Worm (Caenorhabditis elegans): ENCODE data around the gene emb-5.

emb-5 gene

DNA sequence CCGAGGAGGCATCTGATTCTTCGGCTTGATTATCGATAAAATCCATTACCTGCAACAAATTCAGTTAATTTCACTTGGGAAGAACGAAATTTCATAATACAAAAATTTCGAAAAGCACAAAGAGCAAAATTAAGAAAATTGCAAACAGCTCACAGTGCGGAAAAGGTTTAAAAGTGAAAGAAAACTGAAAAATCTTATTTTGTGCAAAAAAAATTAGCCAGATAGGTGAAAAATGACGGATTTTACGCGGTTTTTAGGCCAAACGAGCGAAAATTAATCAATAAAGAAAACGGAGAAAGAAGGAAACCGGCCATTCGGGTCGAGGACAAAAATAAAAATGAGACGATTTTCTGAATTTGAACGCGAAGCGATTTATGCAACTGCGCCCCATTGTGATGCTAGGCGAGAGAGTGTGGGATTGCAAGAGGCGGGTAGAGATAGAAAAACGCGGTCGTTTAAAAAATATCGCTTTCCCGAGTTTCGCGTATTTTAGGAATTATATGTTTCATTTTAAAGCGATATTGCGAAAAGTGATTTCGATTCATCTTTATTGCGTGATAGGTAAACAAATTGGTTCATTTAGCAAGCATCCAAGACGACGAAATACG is at the start of gene emb-5:
TSS of gene emb-5 (minus strand) at position 51 of the 608 bp plus-strand sequence.
- TF ChIP-seq pha-4 (tag; optimal IDR thresholded peaks at IDR 0.05) (peak; percentile 42), hlh-1 (tag; optimal IDR thresholded peaks at IDR 0.05) (no peak), drap-1 (GFP tag; optimal IDR thresholded peaks at IDR 0.05) (peak; percentile 12), unc-39 (tag; optimal IDR thresholded peaks at IDR 0.05) (no peak), lin-13 (tag; optimal IDR thresholded peaks at IDR 0.05) (peak; percentile 81), ham-2 (GFP tag; optimal IDR thresholded peaks at IDR 0.05) (peak; percentile 16), nhr-237 (tag; optimal IDR thresholded peaks at IDR 0.05) (peak; percentile 44)

- TF ChIP-seq blmp-1 (tag; optimal IDR thresholded peaks at IDR 0.05) (peak; percentile 69), lin-13 (tag; optimal IDR thresholded peaks at IDR 0.05) (no peak)
These were observed 47.6 kb upstream of the emb-5 start for ce11 chrIII:4767869-4768645.

ce11 chrIII:4766842-4767241 is 46.4 kb upstream of the emb-5 start:
- TF ChIP-seq hlh-1 (tag; optimal IDR thresholded peaks at IDR 0.05) (no peak), ceh-83 (GFP tag; optimal IDR thresholded peaks at IDR 0.05) (no peak), nhr-76 (tag; optimal IDR thresholded peaks at IDR 0.05) (no peak), nhr-28 (tag; optimal IDR thresholded peaks at IDR 0.05) (no peak), M03D4.4 (tag; optimal IDR thresholded peaks at IDR 0.05) (no peak), lin-13 (tag; optimal IDR thresholded peaks at IDR 0.05) (no peak), pha-4 (tag; optimal IDR thresholded peaks at IDR 0.05) (no peak), lin-32 (GFP tag; optimal IDR thresholded peaks at IDR 0.05) (no peak), bed-3 (GFP tag; optimal IDR thresholded peaks at IDR 0.05) (no peak), ces-1 (GFP tag; optimal IDR thresholded peaks at IDR 0.05) (no peak), sem-2 (GFP tag; optimal IDR thresholded peaks at IDR 0.05) (no peak), nhr-2 (tag; optimal IDR thresholded peaks at IDR 0.05) (no peak), ceh-43 (GFP tag; optimal IDR thresholded peaks at IDR 0.05) (no peak), lsy-2 (tag; optimal IDR thresholded peaks at IDR 0.05) (no peak), nhr-12 (tag; optimal IDR thresholded peaks at IDR 0.05) (no peak), flh-1 (GFP tag; optimal IDR thresholded peaks at IDR 0.05) (no peak), ztf-11 (tag; optimal IDR thresholded peaks at IDR 0.05) (no peak), blmp-1 (tag; optimal IDR thresholded peaks at IDR 0.05) (no peak), snpc-4 (tag; optimal IDR thresholded peaks at IDR 0.05) (no peak)

DNA sequence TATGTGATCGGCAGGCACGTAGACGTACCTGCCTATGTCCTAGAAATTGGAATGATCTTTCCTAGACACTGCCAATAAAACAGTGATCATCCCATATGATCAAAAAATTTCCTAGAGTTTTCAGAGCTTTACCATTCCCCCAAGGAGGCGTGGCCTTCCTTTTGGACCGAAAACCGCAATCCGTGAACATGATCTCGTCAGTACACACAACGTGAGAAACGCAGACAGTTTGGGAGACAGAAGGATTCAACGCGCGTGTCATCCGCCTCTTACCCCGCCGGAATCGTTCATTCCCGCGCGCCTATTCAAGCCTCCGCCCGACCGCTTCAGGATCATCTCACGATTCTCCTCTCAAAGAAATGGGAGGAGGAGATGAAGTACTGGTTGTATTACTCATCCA is 45.0 kb upstream of the emb-5 start, which contains the start of gene B0393.5:
TSS of gene B0393.5 (plus strand) at position 301 of the 400 bp plus-strand sequence.
- TF ChIP-seq nhr-237 (tag; optimal IDR thresholded peaks at IDR 0.05) (no peak), cnd-1 (tag; optimal IDR thresholded peaks at IDR 0.05) (no peak), ham-2 (GFP tag; optimal IDR thresholded peaks at IDR 0.05) (peak; percentile 4), elt-1 (tag; optimal IDR thresholded peaks at IDR 0.05; ENCODE audit: borderline replicate concordance, insufficient read depth) (no peak), ces-1 (GFP tag; optimal IDR thresholded peaks at IDR 0.05) (no peak)

DNA sequence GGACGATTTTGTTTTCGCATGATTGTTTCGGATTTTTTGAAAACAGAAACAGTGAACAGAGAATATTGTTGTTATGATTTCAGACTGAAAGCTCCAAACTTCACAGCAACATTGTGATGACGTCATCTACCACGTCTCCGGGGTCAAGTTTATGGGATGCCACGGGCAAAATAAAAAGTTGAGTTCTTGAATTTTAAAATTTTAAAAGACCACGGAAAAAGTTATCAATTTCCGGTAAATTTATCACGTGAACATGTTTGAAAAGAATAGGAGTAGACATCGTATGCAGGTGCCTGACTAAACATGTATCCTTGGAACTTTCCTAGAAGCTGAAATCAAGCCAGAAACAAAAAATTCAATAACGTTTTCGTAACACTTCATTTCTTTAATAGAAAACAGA is 43.0 kb upstream of the emb-5 start, which contains the start of gene B0393.4:
TSS of gene B0393.4 (minus strand) at position 101 of the 400 bp plus-strand sequence.
- TF ChIP-seq zip-8 (tag; optimal IDR thresholded peaks at IDR 0.05), result peak; percentile 11
- no peak for TF ChIP-seq sptf-1 (tag; optimal IDR thresholded peaks at IDR 0.05)

- no peak for TF ChIP-seq tbx-8 (GFP tag; optimal IDR thresholded peaks at IDR 0.05)
- TF ChIP-seq drap-1 (GFP tag; optimal IDR thresholded peaks at IDR 0.05), result no peak
- no peak for TF ChIP-seq sptf-1 (tag; optimal IDR thresholded peaks at IDR 0.05)
- no peak for TF ChIP-seq nhr-76 (tag; optimal IDR thresholded peaks at IDR 0.05)
- TF ChIP-seq M03D4.4 (tag; optimal IDR thresholded peaks at IDR 0.05), result no peak
- no peak for TF ChIP-seq nhr-2 (tag; optimal IDR thresholded peaks at IDR 0.05)
- TF ChIP-seq zip-8 (tag; optimal IDR thresholded peaks at IDR 0.05), result no peak
- TF ChIP-seq blmp-1 (tag; optimal IDR thresholded peaks at IDR 0.05), result no peak
- TF ChIP-seq lin-13 (tag; optimal IDR thresholded peaks at IDR 0.05), result no peak
- TF ChIP-seq flh-1 (GFP tag; optimal IDR thresholded peaks at IDR 0.05), result no peak
- TF ChIP-seq ceh-83 (GFP tag; optimal IDR thresholded peaks at IDR 0.05), result no peak
- TF ChIP-seq lin-32 (GFP tag; optimal IDR thresholded peaks at IDR 0.05), result no peak
- TF ChIP-seq ham-2 (GFP tag; optimal IDR thresholded peaks at IDR 0.05), result no peak
- no peak for TF ChIP-seq nhr-12 (tag; optimal IDR thresholded peaks at IDR 0.05)
- no peak for TF ChIP-seq unc-120 (tag; optimal IDR thresholded peaks at IDR 0.05; ENCODE audit: poor library complexity, severe bottlenecking)
- TF ChIP-seq elt-1 (tag; optimal IDR thresholded peaks at IDR 0.05; ENCODE audit: borderline replicate concordance, insufficient read depth), result no peak
These were observed 42.4 kb upstream of the emb-5 start for ce11 chrIII:4762846-4763245.
